Fruit fly (Drosophila melanogaster) whole organism, prepupa: ENCODE measurements around the gene eIF4E6.
A peak's percentile ranks its signal among the peaks of the same experiment; 100 is the strongest.

ENCODE experiments used
- CG10631 ChIP-seq: fragments of 200-800 bp; sonication (Bioruptor generic); optimal IDR thresholded peaks from 2 replicates; lab custom pipeline; 2016; ENCODE audit warnings: missing biosample characterization, missing genetic modification characterization
- CG10669 ChIP-seq: fragments of 200-800 bp; sonication (Bioruptor generic); optimal IDR thresholded peaks from 3 replicates; lab custom pipeline; 2018; ENCODE audit warnings: missing biosample characterization, mild to moderate bottlenecking, missing genetic modification characterization, moderate library complexity
- CG11762 ChIP-seq: fragments of 200-800 bp; sonication (Bioruptor generic); optimal IDR thresholded peaks from 3 replicates; lab custom pipeline; 2016; ENCODE audit warnings: missing biosample characterization, missing genetic modification characterization; ENCODE audit not compliant: insufficient read depth
- CG15336 ChIP-seq: fragments of 200-800 bp; sonication (Bioruptor generic); IDR thresholded peaks from 2 replicates; pipeline ENCODE4 v1.3.6; 2022; ENCODE audit warnings: missing biosample characterization, missing genetic modification characterization
- CG1621 ChIP-seq: fragments of 200-800 bp; sonication (Bioruptor generic); optimal IDR thresholded peaks from 3 replicates; lab custom pipeline; 2018; ENCODE audit warnings: missing biosample characterization, mild to moderate bottlenecking, missing genetic modification characterization
- CG16779 ChIP-seq: fragments of 200-800 bp; sonication (Bioruptor generic); optimal IDR thresholded peaks from 3 replicates; lab custom pipeline; 2017; ENCODE audit warnings: missing biosample characterization, mild to moderate bottlenecking, missing genetic modification characterization
- CG3032 ChIP-seq: fragments of 200-800 bp; optimal IDR thresholded peaks from 2 replicates; lab custom pipeline; 2019; ENCODE audit warnings: missing biosample characterization, mild to moderate bottlenecking, missing genetic modification characterization, moderate library complexity
- CG31627 ChIP-seq: fragments of 200-800 bp; sonication (Bioruptor generic); optimal IDR thresholded peaks from 3 replicates; lab custom pipeline; 2016; ENCODE audit warnings: missing biosample characterization, missing genetic modification characterization
- CG32006 ChIP-seq: fragments of 200-800 bp; sonication (Bioruptor generic); optimal IDR thresholded peaks from 3 replicates; lab custom pipeline; 2017; ENCODE audit warnings: missing biosample characterization, mild to moderate bottlenecking, missing genetic modification characterization
- CG3919 ChIP-seq: fragments of 200-800 bp; sonication (Bioruptor generic); optimal IDR thresholded peaks from 3 replicates; lab custom pipeline; 2016; ENCODE audit warnings: missing biosample characterization, missing genetic modification characterization
- CG4318 ChIP-seq: fragments of 200-800 bp; sonication (Bioruptor generic); optimal IDR thresholded peaks from 3 replicates; lab custom pipeline; 2017; ENCODE audit warnings: missing biosample characterization, mild to moderate bottlenecking, missing genetic modification characterization
- CG6276 ChIP-seq: fragments of 200-800 bp; sonication (Bioruptor generic); optimal IDR thresholded peaks from 2 replicates; lab custom pipeline; 2017; ENCODE audit warnings: missing biosample characterization, mild to moderate bottlenecking, missing genetic modification characterization
- CG6792 ChIP-seq: fragments of 200-800 bp; sonication (Bioruptor generic); optimal IDR thresholded peaks from 3 replicates; lab custom pipeline; 2016; ENCODE audit warnings: missing biosample characterization, missing genetic modification characterization
- CG6808 ChIP-seq: fragments of 200-800 bp; sonication (Bioruptor generic); optimal IDR thresholded peaks from 3 replicates; lab custom pipeline; 2017; ENCODE audit warnings: missing biosample characterization, missing genetic modification characterization, mild to moderate bottlenecking, moderate library complexity, missing genetic modification reagents
- CG6854 ChIP-seq: fragments of 200-800 bp; sonication (Bioruptor generic); optimal IDR thresholded peaks from 2 replicates; lab custom pipeline; 2017; ENCODE audit warnings: missing biosample characterization, mild to moderate bottlenecking, missing genetic modification characterization
- CG7368 ChIP-seq: fragments of 200-800 bp; sonication (Bioruptor generic); optimal IDR thresholded peaks from 3 replicates; lab custom pipeline; 2016; ENCODE audit warnings: missing biosample characterization, missing genetic modification characterization
- CG8119 ChIP-seq: fragments of 200-800 bp; sonication (Bioruptor generic); IDR thresholded peaks from 3 replicates; pipeline ENCODE4 v1.3.6; 2022; ENCODE audit warnings: missing biosample characterization, missing genetic modification characterization
- CG8632 ChIP-seq: fragments of 200-800 bp; sonication (Bioruptor generic); optimal IDR thresholded peaks from 3 replicates; lab custom pipeline; 2016; ENCODE audit warnings: missing biosample characterization, missing genetic modification characterization
- CG9139 ChIP-seq: fragments of 200-800 bp; sonication (Bioruptor generic); optimal IDR thresholded peaks from 3 replicates; lab custom pipeline; 2017; ENCODE audit warnings: missing biosample characterization, mild to moderate bottlenecking, missing genetic modification characterization
- Eip78C ChIP-seq: fragments of 200-800 bp; sonication (Bioruptor generic); peaks from one replicate; lab custom pipeline; 2016; ENCODE audit warnings: missing biosample characterization, missing genetic modification characterization
- Ets21C ChIP-seq: fragments of 200-800 bp; sonication (Bioruptor generic); optimal IDR thresholded peaks from 3 replicates; lab custom pipeline; 2016; ENCODE audit warnings: missing biosample characterization, missing genetic modification characterization
- Ets96B ChIP-seq: fragments of 200-800 bp; optimal IDR thresholded peaks from 2 replicates; lab custom pipeline; 2019; ENCODE audit warnings: missing biosample characterization, mild to moderate bottlenecking, missing genetic modification characterization, moderate library complexity
- Hr39 ChIP-seq: fragments of 200-800 bp; sonication (Bioruptor generic); optimal IDR thresholded peaks from 2 replicates; lab custom pipeline; 2016; ENCODE audit warnings: missing biosample characterization, missing genetic modification characterization
- Hr4 ChIP-seq: fragments of 200-800 bp; sonication (Bioruptor generic); optimal IDR thresholded peaks from 3 replicates; lab custom pipeline; 2016; ENCODE audit warnings: missing biosample characterization, missing genetic modification characterization
- Met ChIP-seq: fragments of 200-800 bp; sonication (Bioruptor generic); optimal IDR thresholded peaks from 3 replicates; lab custom pipeline; 2016; ENCODE audit warnings: missing biosample characterization, missing genetic modification characterization
- OdsH ChIP-seq: fragments of 200-800 bp; sonication (Bioruptor generic); optimal IDR thresholded peaks from 3 replicates; lab custom pipeline; 2016; ENCODE audit warnings: missing biosample characterization, missing genetic modification characterization
- Smox ChIP-seq: fragments of 200-800 bp; sonication (Bioruptor generic); optimal IDR thresholded peaks from 3 replicates; lab custom pipeline; 2016; ENCODE audit warnings: missing biosample characterization, missing genetic modification characterization
- Sox14 ChIP-seq: fragments of 200-800 bp; sonication (Bioruptor generic); optimal IDR thresholded peaks from 3 replicates; lab custom pipeline; 2016; ENCODE audit warnings: missing biosample characterization, missing genetic modification characterization
- achi ChIP-seq: fragments of 200-800 bp; sonication (Bioruptor generic); optimal IDR thresholded peaks from 3 replicates; lab custom pipeline; 2016; ENCODE audit warnings: missing biosample characterization, missing genetic modification characterization
- acj6 ChIP-seq: fragments of 200-800 bp; sonication (Bioruptor generic); optimal IDR thresholded peaks from 3 replicates; lab custom pipeline; 2016; ENCODE audit warnings: missing biosample characterization, missing genetic modification characterization
- dsx ChIP-seq: fragments of 200-800 bp; optimal IDR thresholded peaks from 3 replicates; lab custom pipeline; 2019; ENCODE audit warnings: missing biosample characterization, mild to moderate bottlenecking, missing genetic modification characterization, moderate library complexity; ENCODE audit not compliant: poor library complexity, severe bottlenecking
- esn ChIP-seq: fragments of 200-800 bp; sonication (Bioruptor generic); optimal IDR thresholded peaks from 2 replicates; lab custom pipeline; 2016; ENCODE audit warnings: missing biosample characterization, mild to moderate bottlenecking, missing genetic modification characterization, moderate library complexity
- fd59A ChIP-seq: fragments of 200-800 bp; sonication (Bioruptor generic); optimal IDR thresholded peaks from 2 replicates; lab custom pipeline; 2017; ENCODE audit warnings: missing biosample characterization, mild to moderate bottlenecking, missing genetic modification characterization, missing genetic modification reagents
- fd85E ChIP-seq: fragments of 200-800 bp; sonication (Bioruptor generic); optimal IDR thresholded peaks from 3 replicates; lab custom pipeline; 2016; ENCODE audit warnings: missing biosample characterization, missing genetic modification characterization
- lz ChIP-seq: fragments of 200-800 bp; sonication (Bioruptor generic); optimal IDR thresholded peaks from 3 replicates; lab custom pipeline; 2016; ENCODE audit warnings: missing biosample characterization, missing genetic modification characterization
- net ChIP-seq: fragments of 200-800 bp; sonication (Bioruptor generic); optimal IDR thresholded peaks from 3 replicates; lab custom pipeline; 2016; ENCODE audit warnings: missing biosample characterization, missing genetic modification characterization
- pdm3 ChIP-seq: fragments of 200-800 bp; sonication (Bioruptor generic); optimal IDR thresholded peaks from 3 replicates; lab custom pipeline; 2016; ENCODE audit warnings: missing biosample characterization, missing genetic modification characterization
- salr ChIP-seq, 2 experiments: fragments of 200-800 bp; sonication (Bioruptor generic); optimal IDR thresholded peaks; 3 replicates each; lab custom pipeline; 2016 to 2018; ENCODE audit warnings: missing biosample characterization in 2 of 2, missing genetic modification characterization in 2 of 2, mild to moderate bottlenecking in 1 of 2
- spab ChIP-seq: fragments of 200-800 bp; sonication (Bioruptor generic); optimal IDR thresholded peaks from 2 replicates; lab custom pipeline; 2017; ENCODE audit warnings: missing biosample characterization, mild to moderate bottlenecking, missing genetic modification characterization, missing genetic modification reagents
- ss ChIP-seq, 2 experiments: fragments of 200-800 bp; sonication (Bioruptor generic); optimal IDR thresholded peaks; 2 replicates in 1 of 2; 3 replicates in 1 of 2; lab custom pipeline; 2017 to 2018; ENCODE audit warnings: mild to moderate bottlenecking in 2 of 2, missing biosample characterization in 2 of 2, missing genetic modification characterization in 2 of 2, moderate library complexity in 1 of 2
- svp ChIP-seq: fragments of 200-800 bp; sonication (Bioruptor generic); peaks from one replicate; lab custom pipeline; 2016; ENCODE audit warnings: missing biosample characterization, missing genetic modification characterization

eIF4E6 gene

DNA sequence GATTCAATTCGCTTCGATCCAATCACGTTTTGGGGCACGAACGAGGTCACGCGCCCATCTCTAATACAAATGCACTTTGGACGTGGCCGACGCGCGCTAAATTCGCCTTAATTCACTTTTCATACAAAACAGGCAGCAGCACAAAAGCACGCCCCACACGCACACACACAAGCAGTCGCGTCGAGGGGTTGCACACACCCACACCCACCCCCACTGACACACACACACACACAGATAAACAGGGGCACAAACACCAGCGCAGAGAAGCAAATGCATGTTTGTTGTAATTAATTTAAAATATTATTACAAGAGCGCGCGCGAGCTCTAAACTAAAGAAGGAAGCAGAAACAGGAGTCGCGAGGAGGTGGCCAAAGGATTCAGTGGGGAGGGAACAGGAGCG, 37.6 kb downstream of the eIF4E6 start:
- TF ChIP-seq ss (GFP tag; optimal IDR thresholded peaks at IDR 0.05; lab: Kevin White, UChicago): no peak

DNA sequence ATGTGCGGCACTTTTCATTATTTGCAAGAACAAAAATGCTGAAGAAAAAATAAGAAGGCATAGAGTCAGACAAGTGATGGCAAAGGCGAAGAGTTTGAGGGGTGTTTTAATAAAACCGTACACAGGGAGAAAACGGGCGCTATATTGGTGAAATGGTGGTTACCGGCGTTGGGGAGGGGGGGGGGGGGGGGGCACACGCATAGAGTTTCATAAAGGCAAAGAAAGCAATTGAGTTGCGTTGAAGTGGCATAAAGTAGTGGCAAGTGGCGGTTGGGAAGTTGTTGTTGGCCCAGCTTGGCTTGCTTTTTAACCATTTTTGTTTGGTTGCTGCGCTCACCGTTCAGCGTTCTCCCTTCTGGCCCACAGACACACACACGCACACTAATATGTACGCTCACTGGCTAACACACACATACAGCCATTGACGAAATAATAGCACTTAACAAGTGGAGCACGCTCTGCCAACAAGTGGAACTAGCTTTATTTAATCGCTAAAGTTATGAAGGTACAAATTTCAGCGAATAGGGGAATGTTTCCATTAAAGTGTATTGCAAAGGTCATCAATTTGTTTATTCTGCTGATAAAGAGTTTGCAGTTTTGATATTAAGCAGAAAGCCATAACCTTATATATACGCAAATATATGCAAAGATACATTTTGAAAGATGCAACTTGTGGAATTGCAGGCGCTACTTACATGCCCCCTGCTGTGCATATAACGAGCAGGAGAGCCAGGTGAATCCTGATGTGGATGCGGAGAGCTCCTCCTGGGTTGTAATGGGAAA, 39.2 kb downstream of the eIF4E6 start:
- peak; percentile 35 for TF ChIP-seq CG3919 (GFP tag; lab: Kevin White, UChicago)
- peak; percentile 17 for TF ChIP-seq Sox14 (GFP tag; lab: Kevin White, UChicago)
- peak; percentile 38 for TF ChIP-seq spab (GFP tag; lab: Kevin White, UChicago)
- TF ChIP-seq fd59A: peak; percentile 25
- peak; percentile 8 for TF ChIP-seq CG8632 (GFP tag; lab: Kevin White, UChicago)
- peak in 1 of 2 experiments; percentile 29 for TF ChIP-seq ss (GFP tag; optimal IDR thresholded peaks at IDR 0.05; lab: Kevin White, UChicago)
- TF ChIP-seq CG15336: peak; percentile 31
- TF ChIP-seq CG6808: peak; percentile 41
- peak; percentile 26 for TF ChIP-seq dsx
- no peak for TF ChIP-seq CG11762 (GFP tag; lab: Kevin White, UChicago)
- TF ChIP-seq CG32006 (GFP tag; lab: Kevin White, UChicago): peak; percentile 53
- TF ChIP-seq lz (GFP tag; lab: Kevin White, UChicago): peak; percentile 17
- peak; percentile 79 for TF ChIP-seq Eip78C (GFP tag; lab: Kevin White, UChicago)
- peak; percentile 49 for TF ChIP-seq CG10669 (GFP tag; lab: Kevin White, UChicago)
- no peak for TF ChIP-seq CG1621 (tag; lab: Kevin White, UChicago)
- peak; percentile 18 for TF ChIP-seq CG4318
- no peak for TF ChIP-seq CG7368
- peak; percentile 36 for TF ChIP-seq acj6
- peak; percentile 32 for TF ChIP-seq CG3032 (tag; lab: Kevin White, UChicago)
- peak; percentile 31 for TF ChIP-seq pdm3 (GFP tag; lab: Kevin White, UChicago)
- TF ChIP-seq fd85E (GFP tag; lab: Kevin White, UChicago): no peak
- peak; percentile 9 for TF ChIP-seq CG31627
- no peak for TF ChIP-seq CG6276 (GFP tag; lab: Kevin White, UChicago)
- TF ChIP-seq CG16779 (tag; lab: Kevin White, UChicago): peak; percentile 4
- TF ChIP-seq CG6854: no peak
- peak; percentile 30 for TF ChIP-seq Hr4
- TF ChIP-seq achi (GFP tag; lab: Kevin White, UChicago): peak; percentile 3
- TF ChIP-seq Ets96B: peak; percentile 50
- TF ChIP-seq OdsH (GFP tag; lab: Kevin White, UChicago): peak; percentile 4
- no peak for TF ChIP-seq net (GFP tag; lab: Kevin White, UChicago)
- TF ChIP-seq CG10631 (GFP tag; lab: Kevin White, UChicago): peak; percentile 33
- peak; percentile 72 for TF ChIP-seq svp

DNA sequence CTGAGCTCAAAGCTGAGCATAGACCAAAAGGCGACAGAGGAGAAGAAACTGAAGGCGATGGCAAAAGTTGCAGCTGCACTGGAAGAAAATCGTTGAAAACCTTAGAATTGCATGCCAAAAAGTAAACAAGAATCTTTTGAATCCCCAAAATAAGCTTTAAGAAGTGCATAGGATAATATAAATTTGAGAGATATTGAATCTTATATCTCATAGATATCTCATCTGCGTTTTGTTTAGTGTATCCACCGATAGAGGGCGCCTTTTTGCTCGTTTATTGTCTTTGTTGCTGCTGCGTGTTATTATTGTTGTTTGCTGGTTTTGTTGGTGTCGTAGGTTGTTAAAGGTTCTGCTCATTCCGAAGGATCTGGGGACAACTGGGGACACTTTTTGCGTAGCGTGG, 41.1 kb downstream of the eIF4E6 start:
- TF ChIP-seq net (GFP tag; lab: Kevin White, UChicago) (peak; percentile 15), CG9139 (GFP tag; lab: Kevin White, UChicago) (no peak), CG32006 (GFP tag; lab: Kevin White, UChicago) (peak; percentile 28), Smox (peak; percentile 2), CG31627 (peak; percentile 22), CG10631 (GFP tag; lab: Kevin White, UChicago) (no peak), salr (GFP tag; optimal IDR thresholded peaks at IDR 0.05; lab: Kevin White, UChicago) (no peak), Hr39 (GFP tag; lab: Kevin White, UChicago) (peak; percentile 22), esn (GFP tag; lab: Kevin White, UChicago) (no peak), CG4318 (no peak), CG8119 (GFP tag; lab: Robert Waterston, UW) (0 out of 3 replicates have a peak, but pooled peaks have one; percentile 23), OdsH (GFP tag; lab: Kevin White, UChicago) (peak; percentile 28), dsx (no peak), Met (GFP tag; lab: Kevin White, UChicago) (peak; percentile 24), Ets21C (GFP tag; lab: Kevin White, UChicago) (no peak), CG6854 (no peak), CG6792 (no peak), CG15336 (no peak), Hr4 (no peak), svp (peak; percentile 57)
- TF ChIP-seq, all 60 proteins: peak for 9
